Worm (Caenorhabditis elegans): Measurements from ENCODE around the gene eif-3.G.

- TF ChIP-seq mab-5 (tag; optimal IDR thresholded peaks at IDR 0.05) (no peak), elt-3 (tag; optimal IDR thresholded peaks at IDR 0.05) (no peak), unc-62 (GFP tag; optimal IDR thresholded peaks at IDR 0.05) (no peak), nhr-12 (tag; optimal IDR thresholded peaks at IDR 0.05) (no peak), snpc-4 (tag; optimal IDR thresholded peaks at IDR 0.05) (no peak), sem-2 (GFP tag; optimal IDR thresholded peaks at IDR 0.05) (no peak), mls-2 (tag; optimal IDR thresholded peaks at IDR 0.05) (no peak), elt-1 (tag; optimal IDR thresholded peaks at IDR 0.05; ENCODE audit: borderline replicate concordance, insufficient read depth) (no peak), ces-1 (GFP tag; optimal IDR thresholded peaks at IDR 0.05) (no peak), lin-13 (tag; optimal IDR thresholded peaks at IDR 0.05) (no peak), nhr-2 (tag; optimal IDR thresholded peaks at IDR 0.05) (no peak), unc-120 (tag; optimal IDR thresholded peaks at IDR 0.05; ENCODE audit: poor library complexity, severe bottlenecking) (no peak), nhr-76 (tag; optimal IDR thresholded peaks at IDR 0.05) (no peak)
Observed at ce11 chrII:8472916-8473315, 30.3 kb downstream of the eif-3.G start.

Measured in whole organism, mixed stage, embryonic.